Fruit fly (Drosophila melanogaster) whole organism, prepupa: ENCODE data around the gene CG45263.

Experiments
- CG6854 ChIP-seq: fragments of 200-800 bp; sonication (Bioruptor generic); optimal IDR thresholded peaks from 2 replicates; lab custom pipeline; 2017; ENCODE audit warnings: missing biosample characterization, mild to moderate bottlenecking, missing genetic modification characterization
- CG8632 ChIP-seq: fragments of 200-800 bp; sonication (Bioruptor generic); optimal IDR thresholded peaks from 3 replicates; lab custom pipeline; 2016; ENCODE audit warnings: missing biosample characterization, missing genetic modification characterization
- CG9139 ChIP-seq: fragments of 200-800 bp; sonication (Bioruptor generic); optimal IDR thresholded peaks from 3 replicates; lab custom pipeline; 2017; ENCODE audit warnings: missing biosample characterization, mild to moderate bottlenecking, missing genetic modification characterization
- cyc ChIP-seq: fragments of 200-800 bp; sonication (Bioruptor generic); optimal IDR thresholded peaks from 3 replicates; lab custom pipeline; 2016; ENCODE audit warnings: missing biosample characterization, missing genetic modification characterization

DNA sequence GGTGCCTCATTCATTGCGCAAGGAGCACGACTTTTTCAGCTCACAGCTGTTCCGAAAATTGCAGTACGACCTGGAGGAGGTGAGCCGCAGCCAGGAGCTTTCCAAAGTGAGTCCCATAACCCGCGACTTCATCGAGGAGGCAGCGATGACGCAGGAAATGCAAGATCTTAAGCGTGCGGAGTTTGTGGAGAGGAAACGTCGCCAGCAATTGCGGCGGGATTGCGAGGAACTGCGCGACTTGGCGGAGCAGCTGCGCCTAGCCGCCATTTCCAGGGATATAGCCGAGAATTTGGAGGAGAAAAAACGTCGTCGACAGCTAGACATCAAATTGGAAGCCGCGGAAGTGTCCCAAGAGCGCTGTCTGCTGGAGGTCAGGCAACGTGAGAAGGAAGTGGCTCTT is 129.6 kb downstream of the CG45263 start:
- TF ChIP-seq cyc (GFP tag; lab: Kevin White, UChicago), result no peak
- no peak for TF ChIP-seq CG8632 (GFP tag; lab: Kevin White, UChicago)
- no peak for TF ChIP-seq CG6854
- no peak for TF ChIP-seq CG9139 (GFP tag; lab: Kevin White, UChicago)
